Worm (Caenorhabditis elegans) whole organism, mixed stage, embryonic: ENCODE data around the gene sdz-5.

Experiments
- ceh-43 ChIP-seq: fragments of 200-800 bp; sonication (Bioruptor generic); optimal IDR thresholded peaks from 2 replicates; lab custom pipeline; 2018; ENCODE audit warnings: mild to moderate bottlenecking, missing genetic modification characterization, moderate library complexity, missing compliant biosample characterization
- ces-1 ChIP-seq: fragments of 150-350 bp; optimal IDR thresholded peaks from 2 replicates; lab custom pipeline; 2014; ENCODE audit warnings: missing biosample characterization, missing genetic modification reagents, missing genetic modification characterization
- elt-1 ChIP-seq: sonication (generic microtip); optimal IDR thresholded peaks from 2 replicates; lab custom pipeline; 2017; ENCODE audit warnings: missing genetic modification characterization, mild to moderate bottlenecking, missing compliant biosample characterization, antibody characterized with exemption, moderate library complexity, borderline replicate concordance; ENCODE audit not compliant: insufficient read depth
- flh-1 ChIP-seq: fragments of 200-800 bp; sonication (Bioruptor generic); optimal IDR thresholded peaks from 2 replicates; lab custom pipeline; 2018; ENCODE audit warnings: mild to moderate bottlenecking, missing genetic modification characterization, moderate library complexity, missing compliant biosample characterization
- lin-13 ChIP-seq: fragments of 150-350 bp; optimal IDR thresholded peaks from 2 replicates; lab custom pipeline; 2014; ENCODE audit warnings: missing biosample characterization, missing genetic modification characterization
- nhr-76 ChIP-seq: sonication (generic microtip); optimal IDR thresholded peaks from 2 replicates; lab custom pipeline; 2017; ENCODE audit warnings: missing biosample characterization, missing genetic modification characterization
- sem-2 ChIP-seq: fragments of 200-800 bp; sonication (Bioruptor generic); optimal IDR thresholded peaks from 2 replicates; lab custom pipeline; 2018; ENCODE audit warnings: mild to moderate bottlenecking, missing genetic modification characterization, missing compliant biosample characterization
- snpc-4 ChIP-seq: fragments of 150-350 bp; optimal IDR thresholded peaks from 2 replicates; lab custom pipeline; 2014; ENCODE audit warnings: missing biosample characterization, missing genetic modification characterization
- unc-39 ChIP-seq: fragments of 150-350 bp; optimal IDR thresholded peaks from 2 replicates; lab custom pipeline; 2014; ENCODE audit warnings: missing biosample characterization, missing genetic modification characterization
- unc-62 ChIP-seq: fragments of 150-350 bp; optimal IDR thresholded peaks from 2 replicates; lab custom pipeline; 2014; ENCODE audit warnings: missing biosample characterization, missing genetic modification reagents, missing genetic modification characterization
- ztf-11 ChIP-seq: fragments of 150-350 bp; optimal IDR thresholded peaks from 2 replicates; lab custom pipeline; 2014; ENCODE audit warnings: missing biosample characterization, missing genetic modification characterization

ce11 chrII:3030416-3030815 is 21.9 kb downstream of the sdz-5 start:
- TF ChIP-seq snpc-4 (tag; lab: Kevin White, UChicago) (no peak), flh-1 (no peak), unc-62 (GFP tag; lab: Kevin White, UChicago) (no peak), lin-13 (tag; lab: Kevin White, UChicago) (no peak), nhr-76 (tag; lab: Kevin White, UChicago) (no peak), unc-39 (tag; lab: Kevin White, UChicago) (no peak), ztf-11 (tag; lab: Kevin White, UChicago) (no peak), ces-1 (GFP tag; lab: Kevin White, UChicago) (no peak), ceh-43 (GFP tag; lab: Kevin White, UChicago) (no peak), sem-2 (GFP tag; lab: Kevin White, UChicago) (no peak), elt-1 (tag; lab: Kevin White, UChicago) (no peak)
